Fruit fly (Drosophila melanogaster) Kc167 (cell line): ENCODE measurements around the gene Eph.

ENCODE experiments used
- Myc ChIP-seq: fragments of >200 bp; optimal IDR thresholded peaks from 2 replicates; lab custom pipeline; 2017; ENCODE audit warnings: missing external identifiers
- Sin3A ChIP-seq: fragments of >200 bp; optimal IDR thresholded peaks from 2 replicates; lab custom pipeline; 2018; ENCODE audit warnings: missing external identifiers
- h ChIP-seq: fragments of >200 bp; optimal IDR thresholded peaks from 3 replicates; lab custom pipeline; 2018; ENCODE audit warnings: missing external identifiers
- insv ChIP-seq: fragments of >200 bp; optimal IDR thresholded peaks from 3 replicates; lab custom pipeline; 2018; ENCODE audit warnings: missing external identifiers
- psq ChIP-seq: fragments of >200 bp; optimal IDR thresholded peaks from 2 replicates; lab custom pipeline; 2017; ENCODE audit warnings: missing external identifiers
- ttk ChIP-seq: sonication (Bioruptor generic); optimal IDR thresholded peaks from 2 replicates; lab custom pipeline; 2017; ENCODE audit warnings: missing external identifiers

Eph gene

DNA sequence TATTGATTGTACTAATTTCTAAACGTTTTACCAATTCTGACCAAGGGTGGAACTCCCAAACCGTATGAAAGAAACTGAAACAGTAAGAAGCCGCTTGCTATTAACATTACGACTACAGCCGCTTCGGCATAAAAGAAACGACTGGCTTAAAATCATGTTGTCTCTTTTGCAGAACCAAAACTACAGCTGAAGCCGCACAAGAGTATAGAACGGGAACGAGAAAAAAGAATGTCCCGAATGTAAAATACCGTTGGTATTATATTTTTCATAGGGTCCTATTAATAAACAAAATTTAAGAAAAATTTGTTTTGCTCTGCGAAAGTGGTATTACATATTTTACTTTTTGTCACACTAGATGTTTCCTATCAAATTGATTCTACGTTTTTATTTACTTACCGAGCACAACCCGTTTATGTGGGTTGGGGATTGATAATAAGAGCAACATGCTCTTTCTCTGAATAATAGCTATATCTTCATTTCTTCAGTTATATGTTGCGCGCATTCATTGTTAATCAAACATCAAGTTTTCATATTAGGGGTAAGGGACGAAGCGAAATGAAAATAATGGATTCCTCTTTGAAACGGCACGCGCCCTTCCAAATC is 36.0 kb downstream of the Eph start, which contains the start of gene Ekar:
Gene Ekar, minus strand, starts transcription at position 143 of the 603 bp plus-strand sequence.
- TF ChIP-seq insv (lab: Kevin White, UChicago), result no peak
- TF ChIP-seq ttk (lab: Kevin White, UChicago), result no peak
- TF ChIP-seq Myc (lab: Kevin White, UChicago), result no peak
- no peak for TF ChIP-seq psq (lab: Kevin White, UChicago)
- TF ChIP-seq h (lab: Kevin White, UChicago), result no peak
- TF ChIP-seq Sin3A (lab: Kevin White, UChicago), result no peak

DNA sequence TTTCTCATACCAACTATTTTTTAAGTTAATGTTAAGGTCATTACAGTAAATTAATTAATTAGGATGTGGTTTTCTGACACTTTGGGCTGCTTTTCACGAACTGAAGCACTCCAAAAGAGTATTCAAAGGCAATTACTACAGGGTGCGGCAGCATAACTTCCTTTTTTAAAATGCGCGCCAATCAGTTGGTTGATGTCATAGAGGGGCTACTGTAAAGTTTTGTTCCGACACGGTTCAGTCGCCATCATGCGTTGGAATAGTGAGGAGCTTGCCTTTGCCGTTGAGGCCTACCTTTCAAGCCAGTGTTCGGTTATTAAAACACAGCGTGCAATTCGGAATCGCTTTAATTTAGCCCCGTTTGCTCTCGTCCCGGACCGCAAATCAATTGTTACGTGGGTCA is 36.9 kb downstream of the Eph start:
- TF ChIP-seq insv (lab: Kevin White, UChicago) (no peak), psq (lab: Kevin White, UChicago) (no peak)

DNA sequence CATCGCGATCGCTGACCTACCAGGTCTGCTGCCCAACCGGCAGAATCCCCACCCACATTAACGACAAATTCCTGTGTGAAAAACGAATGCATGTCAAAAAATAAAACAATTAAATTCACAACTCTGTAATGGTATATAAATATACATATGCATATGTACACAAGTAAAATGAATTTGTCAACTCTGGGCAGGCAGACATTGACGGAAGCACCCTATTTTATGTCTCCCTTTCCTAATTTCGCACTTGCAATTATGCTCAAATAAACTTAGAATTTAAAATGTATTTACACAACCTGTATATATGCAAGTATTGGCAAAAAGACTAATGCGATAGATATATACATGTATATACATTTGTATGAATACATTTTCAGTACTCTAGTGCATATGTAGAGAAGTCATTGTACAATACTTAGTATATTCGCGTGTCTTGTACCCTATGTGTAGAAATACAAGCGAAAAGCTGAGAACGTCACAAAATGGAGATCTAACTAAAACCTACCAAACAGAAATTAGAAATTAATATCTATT is 48.6 kb downstream of the Eph start:
- no peak for TF ChIP-seq psq (lab: Kevin White, UChicago)

DNA sequence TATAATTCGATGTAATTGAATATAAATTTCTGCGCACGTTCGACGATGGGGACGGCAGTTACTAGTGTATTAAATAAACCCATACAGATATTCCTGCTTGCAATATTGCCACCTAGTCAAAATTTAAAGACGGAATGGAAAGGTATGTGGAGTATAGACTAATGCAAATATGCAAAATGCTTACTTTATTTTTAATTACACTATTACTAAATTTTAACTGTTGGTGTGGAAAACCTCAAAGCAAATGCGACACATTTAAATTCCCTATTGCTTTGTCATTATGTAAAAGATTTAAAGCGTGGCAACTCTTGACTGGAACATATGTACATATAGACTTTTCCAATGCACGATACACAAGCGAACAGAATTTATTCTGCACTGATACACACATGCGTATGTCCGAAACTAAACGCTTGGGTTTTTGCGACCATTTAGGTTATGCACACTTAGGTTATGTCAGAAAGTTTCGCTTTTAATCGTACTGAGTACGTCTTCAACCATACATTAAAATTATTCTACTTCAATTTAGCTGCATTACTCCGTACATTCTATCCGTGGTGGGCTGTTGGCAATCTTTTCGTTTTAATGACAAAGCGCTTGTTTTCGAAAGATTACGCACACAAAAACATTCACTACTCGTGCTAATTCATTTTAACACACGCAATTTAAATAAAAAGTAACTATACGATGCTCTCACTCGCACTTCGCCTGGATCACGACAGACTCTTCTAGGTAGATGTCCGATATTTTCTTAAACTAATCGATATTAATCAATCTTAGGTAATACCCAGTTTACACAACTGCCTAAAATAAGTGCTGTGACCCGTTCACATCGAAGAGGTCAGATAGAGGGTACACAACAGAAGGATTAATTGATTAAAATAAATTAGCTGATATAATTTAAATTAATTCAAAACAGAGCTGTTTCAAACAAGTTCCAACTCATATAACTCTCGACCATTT is 49.7 kb downstream of the Eph start, which contains the start of gene gw:
Gene gw, minus strand, starts transcription at position 725 of the 963 bp plus-strand sequence.
- TF ChIP-seq Myc (lab: Kevin White, UChicago) (no peak), insv (lab: Kevin White, UChicago) (no peak), ttk (lab: Kevin White, UChicago) (no peak), h (lab: Kevin White, UChicago) (no peak), Sin3A (lab: Kevin White, UChicago) (no peak), psq (lab: Kevin White, UChicago) (no peak)

DNA sequence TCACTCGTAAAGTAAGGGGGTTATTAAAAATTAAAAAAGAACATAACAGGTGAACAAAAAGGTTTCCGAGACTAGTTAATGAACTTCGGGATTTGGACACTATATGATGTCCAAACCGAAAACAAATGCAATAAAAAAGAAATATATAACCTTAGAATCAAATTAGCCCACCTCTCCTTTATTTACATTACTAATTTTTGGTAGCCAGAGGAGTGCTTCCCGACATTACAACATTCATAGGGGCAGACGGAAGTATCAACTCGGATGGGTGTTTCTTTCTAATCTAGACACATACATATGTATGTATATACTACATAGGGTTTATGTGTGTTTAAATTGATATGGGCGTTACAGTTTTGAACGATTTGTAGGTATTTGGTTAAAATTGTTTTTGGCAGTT is 51.6 kb downstream of the Eph start:
- TF ChIP-seq h (lab: Kevin White, UChicago) (no peak), insv (lab: Kevin White, UChicago) (no peak), psq (lab: Kevin White, UChicago) (no peak), Sin3A (lab: Kevin White, UChicago) (no peak), ttk (lab: Kevin White, UChicago) (no peak), Myc (lab: Kevin White, UChicago) (no peak)

DNA sequence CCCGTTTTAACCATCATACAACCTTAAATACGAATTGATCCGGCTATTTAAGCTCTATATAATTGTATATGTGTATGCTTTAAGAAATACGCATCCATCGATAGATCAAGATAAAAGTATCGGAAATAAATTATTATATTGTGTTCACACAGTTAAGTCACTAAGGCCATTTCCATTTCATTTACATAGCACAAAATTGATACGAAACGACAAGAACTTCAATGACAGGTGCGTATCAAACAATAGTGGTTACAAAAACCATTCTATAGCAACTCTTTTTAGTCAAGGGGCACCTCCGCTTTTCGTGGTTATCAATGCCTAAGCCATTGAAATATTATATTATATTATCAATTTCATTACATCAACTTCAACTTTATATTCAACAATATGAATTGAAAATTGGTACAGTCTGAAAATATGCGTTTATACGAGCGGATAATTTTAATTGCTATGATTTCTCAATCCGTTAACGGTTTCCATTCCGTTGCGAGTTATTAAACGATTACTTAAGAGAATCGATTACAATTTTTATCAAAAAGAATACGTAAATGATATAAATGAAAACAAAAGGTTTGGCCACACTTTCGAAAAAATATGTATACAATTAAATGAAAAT is 52.7 kb downstream of the Eph start, which contains the start of the genes CG46466 and Slip1:
Gene CG46466, minus strand, starts transcription at position 70 of the 616 bp plus-strand sequence.
Gene Slip1, plus strand, starts transcription at position 567 of the 616 bp plus-strand sequence.
- TF ChIP-seq psq (lab: Kevin White, UChicago) (no peak), ttk (lab: Kevin White, UChicago) (no peak), insv (lab: Kevin White, UChicago) (no peak), Myc (lab: Kevin White, UChicago) (no peak), h (lab: Kevin White, UChicago) (no peak), Sin3A (lab: Kevin White, UChicago) (no peak)

DNA sequence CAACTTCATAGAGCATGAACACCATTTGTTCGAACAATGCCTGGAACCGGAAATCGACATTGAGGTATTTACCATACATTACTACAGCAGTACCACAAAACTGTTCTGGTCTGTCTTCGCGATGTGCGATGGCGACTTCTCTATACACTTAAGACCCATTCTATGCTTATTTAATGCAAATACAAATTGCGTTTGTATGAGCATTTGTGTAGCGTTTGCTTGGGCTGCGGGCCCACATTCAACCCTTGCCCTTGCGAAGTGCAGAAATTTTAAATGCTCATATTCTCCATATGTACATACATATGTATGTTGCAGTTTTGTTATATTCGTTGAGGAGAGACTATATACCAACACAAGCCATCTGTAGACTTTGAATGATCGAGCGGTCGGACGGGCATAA is 53.8 kb downstream of the Eph start:
- TF ChIP-seq Myc (lab: Kevin White, UChicago), result no peak
- no peak for TF ChIP-seq psq (lab: Kevin White, UChicago)
- TF ChIP-seq ttk (lab: Kevin White, UChicago), result no peak
- no peak for TF ChIP-seq Sin3A (lab: Kevin White, UChicago)
- no peak for TF ChIP-seq insv (lab: Kevin White, UChicago)
- no peak for TF ChIP-seq h (lab: Kevin White, UChicago)

DNA sequence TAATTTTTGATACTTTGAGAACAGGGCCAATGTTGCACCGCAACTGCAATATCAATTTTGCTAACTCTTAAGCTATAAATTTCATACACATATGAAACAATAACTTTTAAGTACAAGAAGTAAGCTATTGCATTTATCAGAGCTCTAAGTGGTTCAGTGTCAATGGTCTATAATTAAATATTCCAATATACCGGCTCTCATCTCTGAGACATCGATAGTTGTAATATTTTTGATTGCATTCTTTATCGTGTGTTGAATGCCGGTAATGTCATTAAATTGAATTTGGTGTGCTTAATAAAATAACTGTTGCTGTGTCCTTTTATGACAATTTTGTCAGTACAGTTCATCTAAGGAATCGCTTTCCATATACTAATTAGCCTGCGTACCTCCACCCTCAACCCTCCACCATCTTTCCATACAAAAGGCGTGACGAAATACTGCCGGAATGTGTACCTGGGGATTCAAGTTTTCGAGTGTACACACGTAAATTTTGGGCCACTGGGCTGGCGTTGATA is 60.5 kb downstream of the Eph start, which contains the start of gene CG11360:
Gene CG11360, plus strand, starts transcription at position 238 of the 515 bp plus-strand sequence.
- TF ChIP-seq Myc (lab: Kevin White, UChicago), result no peak
- no peak for TF ChIP-seq h (lab: Kevin White, UChicago)
- no peak for TF ChIP-seq ttk (lab: Kevin White, UChicago)
- TF ChIP-seq insv (lab: Kevin White, UChicago), result no peak
- TF ChIP-seq psq (lab: Kevin White, UChicago), result no peak
- TF ChIP-seq Sin3A (lab: Kevin White, UChicago), result no peak
